Worm (Caenorhabditis elegans) whole organism, young adult: ENCODE measurements around the gene F07C3.2.

ENCODE experiments used
- B0019.2 ChIP-seq: fragments of 200-800 bp; sonication (Bioruptor generic); conservative IDR thresholded peaks from 2 replicates; pipeline ENCODE4 v1.3.6; 2022; ENCODE audit warnings: missing genetic modification reagents, missing genetic modification characterization, missing compliant biosample characterization
- B0035.1 ChIP-seq: sonication (generic microtip); optimal IDR thresholded peaks from 2 replicates; lab custom pipeline; 2016; ENCODE audit warnings: missing genetic modification characterization, mild to moderate bottlenecking, missing compliant biosample characterization, missing genotype, missing genetic modification reagents
- B0261.1 ChIP-seq: sonication (generic microtip); optimal IDR thresholded peaks from 2 replicates; lab custom pipeline; 2016; ENCODE audit warnings: mild to moderate bottlenecking, missing genetic modification characterization, moderate library complexity, missing compliant biosample characterization
- B0336.3 ChIP-seq: fragments of 200-800 bp; sonication (Bioruptor generic); IDR thresholded peaks from 2 replicates; pipeline ENCODE4 v1.3.6; 2022; ENCODE audit warnings: missing genetic modification characterization, missing compliant biosample characterization
- C17E4.6 ChIP-seq: fragments of 200-800 bp; sonication (Bioruptor generic); IDR thresholded peaks from 2 replicates; pipeline ENCODE4 v1.3.6; 2022; ENCODE audit warnings: missing genetic modification reagents, missing genetic modification characterization, missing compliant biosample characterization
- F22D6.2 ChIP-seq: sonication (generic microtip); optimal IDR thresholded peaks from 2 replicates; lab custom pipeline; 2016; ENCODE audit warnings: mild to moderate bottlenecking, missing genetic modification characterization, missing compliant biosample characterization
- F23B12.7 ChIP-seq: sonication (generic microtip); optimal IDR thresholded peaks from 2 replicates; lab custom pipeline; 2017; ENCODE audit warnings: missing genetic modification characterization, mild to moderate bottlenecking, missing compliant biosample characterization, antibody characterized with exemption, moderate library complexity; ENCODE audit not compliant: insufficient read depth
- F33H1.4 ChIP-seq: fragments of 200-800 bp; sonication (Bioruptor generic); IDR thresholded peaks from 2 replicates; pipeline ENCODE4 v1.3.6; 2022; ENCODE audit warnings: missing genetic modification reagents, missing genetic modification characterization, missing compliant biosample characterization
- F57A8.1 ChIP-seq: fragments of 200-800 bp; sonication (Bioruptor generic); optimal IDR thresholded peaks from 2 replicates; lab custom pipeline; 2018; ENCODE audit warnings: mild to moderate bottlenecking, missing genetic modification characterization, moderate library complexity, missing compliant biosample characterization
- T26A5.8 ChIP-seq: sonication (generic microtip); optimal IDR thresholded peaks from 2 replicates; lab custom pipeline; 2016; ENCODE audit warnings: missing genetic modification characterization, missing compliant biosample characterization
- Y56A3A.18 ChIP-seq: fragments of 200-800 bp; sonication (Bioruptor generic); IDR thresholded peaks from 2 replicates; pipeline ENCODE4 v1.3.6; 2022; ENCODE audit warnings: missing genetic modification reagents, missing genetic modification characterization, missing compliant biosample characterization
- ama-1 ChIP-seq, 3 experiments: fragments of 150-350 bp in 1 of 3; sonication (generic microtip) in 2 of 3; optimal IDR thresholded peaks; 2 replicates each; lab custom pipeline; 2014 to 2018; ENCODE audit warnings: missing biosample characterization in 2 of 3, missing genetic modification characterization in 2 of 3, missing genetic modification reagents in 2 of 3
- aptf-3 ChIP-seq: fragments of 200-800 bp; sonication (Bioruptor generic); IDR thresholded peaks from 2 replicates; pipeline ENCODE4 v1.3.6; 2022; ENCODE audit warnings: missing genetic modification characterization, missing compliant biosample characterization
- athp-1 ChIP-seq: sonication (generic microtip); optimal IDR thresholded peaks from 2 replicates; lab custom pipeline; 2017; ENCODE audit warnings: mild to moderate bottlenecking, missing genetic modification characterization, missing compliant biosample characterization
- attf-6 ChIP-seq: fragments of 200-800 bp; sonication (Bioruptor generic); IDR thresholded peaks from 2 replicates; pipeline ENCODE4 v1.3.6; 2022; ENCODE audit warnings: missing genetic modification reagents, missing genetic modification characterization, missing compliant biosample characterization
- cebp-1 ChIP-seq, 2 experiments: fragments of 200-800 bp in 1 of 2; sonication (Bioruptor generic) in 1 of 2; sonication (generic microtip) in 1 of 2; IDR thresholded peaks in 1 of 2; optimal IDR thresholded peaks in 1 of 2; 2 replicates each; pipeline versions ENCODE4 v1.3.6 to Lab custom; 2017 to 2022; ENCODE audit warnings: missing compliant biosample characterization in 2 of 2, missing genetic modification characterization in 2 of 2, mild to moderate bottlenecking in 1 of 2, missing genetic modification reagents in 1 of 2, moderate library complexity in 1 of 2
- ceh-79 ChIP-seq: sonication (generic microtip); optimal IDR thresholded peaks from 2 replicates; lab custom pipeline; 2017; ENCODE audit warnings: mild to moderate bottlenecking, missing genetic modification characterization, missing compliant biosample characterization
- die-1 ChIP-seq: sonication (generic microtip); optimal IDR thresholded peaks from 2 replicates; lab custom pipeline; 2016; ENCODE audit warnings: missing genotype, mild to moderate bottlenecking, missing genetic modification characterization, missing compliant biosample characterization
- egl-44 ChIP-seq: fragments of 200-800 bp; sonication (Bioruptor generic); IDR thresholded peaks from 2 replicates; pipeline ENCODE4 v1.3.6; 2022; ENCODE audit warnings: missing genetic modification reagents, missing genetic modification characterization, missing compliant biosample characterization
- egrh-3 ChIP-seq: fragments of 200-800 bp; sonication (Bioruptor generic); IDR thresholded peaks from 2 replicates; pipeline ENCODE4 v1.3.6; 2022; ENCODE audit warnings: missing genetic modification reagents, missing genetic modification characterization, missing compliant biosample characterization
- him-1 ChIP-seq: sonication (generic microtip); optimal IDR thresholded peaks from 2 replicates; lab custom pipeline; 2016; ENCODE audit warnings: missing genotype, missing genetic modification reagents, missing genetic modification characterization, missing compliant biosample characterization
- hmg-1.2 ChIP-seq: fragments of 200-800 bp; sonication (Bioruptor generic); IDR thresholded peaks from 2 replicates; pipeline ENCODE4 v1.3.6; 2022; ENCODE audit warnings: missing genetic modification reagents, missing genetic modification characterization, missing compliant biosample characterization
- hrde-1 ChIP-seq: sonication (generic microtip); optimal IDR thresholded peaks from 2 replicates; lab custom pipeline; 2016; ENCODE audit warnings: missing genetic modification characterization, mild to moderate bottlenecking, missing compliant biosample characterization, moderate library complexity, missing genotype, missing genetic modification reagents, borderline replicate concordance
- lag-1 ChIP-seq: fragments of 200-800 bp; sonication (Bioruptor generic); IDR thresholded peaks from 2 replicates; pipeline ENCODE4 v1.3.6; 2022; ENCODE audit warnings: missing genetic modification reagents, missing genetic modification characterization, missing compliant biosample characterization
- let-607 ChIP-seq, 2 experiments: fragments of 200-800 bp in 1 of 2; sonication (Bioruptor generic) in 1 of 2; sonication (generic microtip) in 1 of 2; optimal IDR thresholded peaks; 2 replicates each; lab custom pipeline; 2016 to 2018; ENCODE audit warnings: mild to moderate bottlenecking in 2 of 2, missing compliant biosample characterization in 2 of 2, missing genetic modification characterization in 2 of 2, moderate library complexity in 2 of 2, missing genotype in 1 of 2
- lin-40 ChIP-seq: sonication (generic microtip); optimal IDR thresholded peaks from 2 replicates; lab custom pipeline; 2016; ENCODE audit warnings: missing genetic modification characterization, mild to moderate bottlenecking, missing compliant biosample characterization, missing genotype, missing genetic modification reagents
- madf-10 ChIP-seq: sonication (generic microtip); optimal IDR thresholded peaks from 2 replicates; lab custom pipeline; 2016; ENCODE audit warnings: mild to moderate bottlenecking, missing genetic modification characterization, missing compliant biosample characterization
- mcd-1 ChIP-seq: fragments of 200-800 bp; sonication (Bioruptor generic); IDR thresholded peaks from 2 replicates; pipeline ENCODE4 v1.3.6; 2022; ENCODE audit warnings: missing genetic modification reagents, missing genetic modification characterization, missing compliant biosample characterization
- mes-4 ChIP-seq: sonication (generic microtip); optimal IDR thresholded peaks from 2 replicates; lab custom pipeline; 2016; ENCODE audit warnings: missing genotype, missing genetic modification characterization, missing compliant biosample characterization
- nfya-2 ChIP-seq: fragments of 200-800 bp; sonication (Bioruptor generic); IDR thresholded peaks from 2 replicates; pipeline ENCODE4 v1.3.6; 2022; ENCODE audit warnings: missing genetic modification reagents, missing genetic modification characterization, missing compliant biosample characterization
- nhr-90 ChIP-seq: sonication (generic microtip); optimal IDR thresholded peaks from 2 replicates; lab custom pipeline; 2016; ENCODE audit warnings: missing genotype, mild to moderate bottlenecking, missing genetic modification characterization, missing compliant biosample characterization
- rcor-1 ChIP-seq: fragments of 200-800 bp; sonication (Bioruptor generic); IDR thresholded peaks from 2 replicates; pipeline ENCODE4 v1.3.6; 2022; ENCODE audit warnings: missing genetic modification reagents, missing genetic modification characterization, missing compliant biosample characterization
- tbp1 ChIP-seq: fragments of 200-800 bp; sonication (Bioruptor generic); optimal IDR thresholded peaks from 2 replicates; lab custom pipeline; 2018; ENCODE audit warnings: mild to moderate bottlenecking, missing genetic modification characterization, missing compliant biosample characterization
- tbx-9 ChIP-seq: sonication (generic microtip); optimal IDR thresholded peaks from 2 replicates; lab custom pipeline; 2016; ENCODE audit warnings: borderline replicate concordance, missing genetic modification characterization, inconsistent platforms, missing compliant biosample characterization
- zfh-2 ChIP-seq: fragments of 200-800 bp; sonication (Bioruptor generic); conservative IDR thresholded peaks from 2 replicates; pipeline ENCODE4 v1.3.6; 2022; ENCODE audit warnings: missing genetic modification reagents, missing genetic modification characterization, missing compliant biosample characterization
- ztf-18 ChIP-seq: sonication (generic microtip); optimal IDR thresholded peaks from 2 replicates; lab custom pipeline; 2016; ENCODE audit warnings: missing genotype, mild to moderate bottlenecking, missing genetic modification characterization, missing compliant biosample characterization
- ztf-22 ChIP-seq: fragments of 200-800 bp; sonication (Bioruptor generic); optimal IDR thresholded peaks from 2 replicates; lab custom pipeline; 2018; ENCODE audit warnings: mild to moderate bottlenecking, missing genetic modification characterization, moderate library complexity, missing compliant biosample characterization
- ztf-26 ChIP-seq: sonication (generic microtip); optimal IDR thresholded peaks from 2 replicates; lab custom pipeline; 2017; ENCODE audit warnings: missing genetic modification characterization, missing compliant biosample characterization

F07C3.2 gene

DNA sequence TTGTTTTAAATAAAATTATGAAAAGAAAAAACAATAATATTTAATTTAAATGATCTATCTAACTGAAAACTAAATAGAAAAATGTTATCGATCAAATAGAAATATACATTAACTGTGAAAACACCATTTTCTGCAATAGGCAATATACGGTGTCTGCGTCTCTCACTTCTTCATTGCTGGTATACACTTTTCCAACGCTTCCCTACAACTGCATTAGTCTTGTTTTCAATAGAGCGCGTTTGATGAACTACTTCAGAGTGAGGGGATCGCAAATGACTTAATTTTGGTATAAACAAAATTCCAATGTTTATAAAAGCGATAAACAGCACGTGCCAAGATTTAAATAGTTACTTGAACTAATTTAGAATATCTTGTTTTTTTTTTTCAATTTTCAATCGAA, 13.4 kb upstream of the F07C3.2 start (continued):
- TF ChIP-seq F33H1.4 (GFP tag; lab: Robert Waterston, UW) (no peak), F23B12.7 (tag; lab: Kevin White, UChicago) (peak; percentile 35), B0336.3 (GFP tag; lab: Robert Waterston, UW) (no peak), T26A5.8 (tag; lab: Kevin White, UChicago) (no peak), cebp-1 (GFP tag; IDR thresholded peaks at IDR 0.05; lab: Robert Waterston, UW) (no peak), cebp-1 (tag; optimal IDR thresholded peaks at IDR 0.05; lab: Kevin White, UChicago) (peak; percentile 22), aptf-3 (GFP tag; lab: Robert Waterston, UW) (no peak), let-607 (tag; optimal IDR thresholded peaks at IDR 0.05; lab: Kevin White, UChicago) (peak in 1 of 2 experiments; percentile 59), ztf-18 (tag; lab: Kevin White, UChicago) (peak; percentile 22), F22D6.2 (no peak), hmg-1.2 (GFP tag; lab: Robert Waterston, UW) (peak; percentile 74; the same call in 1 of the 2 replicates), F57A8.1 (no peak), C17E4.6 (GFP tag; lab: Robert Waterston, UW) (no peak)
- TF ChIP-seq, all 124 proteins: peak for 12

DNA sequence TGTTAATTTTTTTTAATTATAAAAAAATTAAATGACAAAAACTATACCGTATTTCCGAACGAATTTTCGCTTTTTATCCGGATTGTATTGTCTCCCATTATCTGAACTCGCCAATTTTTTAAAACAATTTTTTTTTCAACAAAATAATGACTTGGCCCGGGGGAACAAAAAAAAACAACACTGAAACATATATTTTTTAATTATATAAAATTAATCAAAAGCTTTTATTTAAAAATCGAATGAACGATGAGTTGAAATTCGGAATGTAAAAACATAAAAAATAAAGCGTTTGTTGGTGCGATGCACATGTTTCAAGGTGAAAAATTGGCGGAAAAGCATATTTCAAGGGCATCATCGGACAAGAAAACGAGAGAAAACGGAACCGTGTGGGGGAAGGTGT, 12.3 kb upstream of the F07C3.2 start, which contains the start of gene mdt-27:
mdt-27 (minus strand) TSS at position 101 of the 400 bp plus-strand sequence.
- TF ChIP-seq attf-6 (no peak), mcd-1 (no peak), hrde-1 (tag; lab: Kevin White, UChicago) (no peak), die-1 (no peak), ztf-26 (tag; lab: Kevin White, UChicago) (no peak), nhr-90 (tag; lab: Kevin White, UChicago) (no peak), T26A5.8 (tag; lab: Kevin White, UChicago) (no peak), B0261.1 (no peak), him-1 (tag; lab: Kevin White, UChicago) (no peak), egl-44 (GFP tag; lab: Robert Waterston, UW) (no peak), nfya-2 (GFP tag; lab: Robert Waterston, UW) (no peak), zfh-2 (GFP tag; lab: Robert Waterston, UW) (no peak), lag-1 (no peak), ztf-22 (no peak), mes-4 (no peak), B0035.1 (tag; lab: Kevin White, UChicago) (no peak), rcor-1 (GFP tag; lab: Robert Waterston, UW) (no peak), madf-10 (tag; lab: Kevin White, UChicago) (no peak), Y56A3A.18 (GFP tag; lab: Robert Waterston, UW) (no peak)

DNA sequence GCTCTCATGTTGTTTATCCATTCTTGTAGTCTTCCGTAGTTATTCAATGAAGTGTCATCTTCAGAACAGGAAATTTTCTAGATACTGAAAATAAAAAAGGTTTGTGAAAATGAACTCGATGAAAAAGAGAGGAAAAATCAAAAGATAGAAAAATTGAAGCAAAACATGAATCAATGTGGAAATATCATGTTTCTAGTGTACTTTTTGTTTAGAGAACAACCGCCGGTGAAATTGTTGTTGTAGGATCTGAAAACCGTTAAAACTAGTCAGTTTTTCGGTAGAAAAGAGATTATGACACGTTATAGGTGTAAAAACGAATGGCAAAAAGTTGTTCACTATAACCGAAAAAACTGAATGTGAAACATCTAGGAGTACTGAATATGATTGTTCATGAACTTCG, 8.7 kb upstream of the F07C3.2 start, which contains the start of gene pacs-1:
pacs-1 (minus strand) TSS at position 101 of the 400 bp plus-strand sequence.
- no peak for TF ChIP-seq hrde-1 (tag; lab: Kevin White, UChicago)
- no peak for TF ChIP-seq zfh-2 (GFP tag; lab: Robert Waterston, UW)
- TF ChIP-seq die-1, result no peak
- TF ChIP-seq lin-40 (tag; lab: Kevin White, UChicago), result no peak
- TF ChIP-seq tbx-9, result no peak
- TF ChIP-seq egrh-3, result no peak
- no peak for TF ChIP-seq tbp1
- TF ChIP-seq B0261.1, result no peak
- TF ChIP-seq B0019.2 (GFP tag; lab: Robert Waterston, UW), result no peak
- TF ChIP-seq cebp-1 (GFP tag; IDR thresholded peaks at IDR 0.05; lab: Robert Waterston, UW), result no peak
- no peak for TF ChIP-seq cebp-1 (tag; optimal IDR thresholded peaks at IDR 0.05; lab: Kevin White, UChicago)
- no peak for TF ChIP-seq ama-1 (optimal IDR thresholded peaks at IDR 0.05; lab: Kevin White, UChicago)
- no peak for TF ChIP-seq ama-1 (GFP tag; optimal IDR thresholded peaks at IDR 0.05; lab: Kevin White, UChicago)
- no peak for TF ChIP-seq athp-1
- TF ChIP-seq ceh-79 (tag; lab: Kevin White, UChicago), result no peak
- no peak for TF ChIP-seq B0035.1 (tag; lab: Kevin White, UChicago)
